Worm (Caenorhabditis elegans) whole organism, L2 larva: ENCODE results near the gene F54H5.2.

ENCODE experiments used
- F13H6.1 ChIP-seq: sonication (generic microtip); optimal IDR thresholded peaks from 2 replicates; lab custom pipeline; 2016; ENCODE audit warnings: missing genetic modification characterization, missing compliant biosample characterization
- R02D3.7 ChIP-seq: fragments of 150-350 bp; optimal IDR thresholded peaks from 2 replicates; lab custom pipeline; 2014; ENCODE audit warnings: missing biosample characterization, missing genetic modification characterization
- Y55F3AM.14 ChIP-seq: fragments of 200-800 bp; sonication (Bioruptor generic); optimal IDR thresholded peaks from 2 replicates; lab custom pipeline; 2018; ENCODE audit warnings: mild to moderate bottlenecking, missing genetic modification characterization, missing compliant biosample characterization
- ZK546.5 ChIP-seq: sonication (generic microtip); optimal IDR thresholded peaks from 2 replicates; lab custom pipeline; 2017; ENCODE audit warnings: missing biosample characterization, missing genetic modification characterization
- aly-2 ChIP-seq: fragments of 150-350 bp; optimal IDR thresholded peaks from 2 replicates; lab custom pipeline; 2014; ENCODE audit warnings: missing biosample characterization, missing genetic modification characterization
- blmp-1 ChIP-seq: sonication (generic microtip); optimal IDR thresholded peaks from 2 replicates; lab custom pipeline; 2017; ENCODE audit warnings: missing genetic modification characterization, mild to moderate bottlenecking, missing compliant biosample characterization, antibody characterized with exemption, moderate library complexity; ENCODE audit not compliant: insufficient read depth
- ceh-16 ChIP-seq: fragments of 150-350 bp; optimal IDR thresholded peaks from 2 replicates; lab custom pipeline; 2014; ENCODE audit warnings: missing biosample characterization, missing genetic modification characterization
- ceh-82 ChIP-seq: fragments of 150-350 bp; optimal IDR thresholded peaks from 2 replicates; lab custom pipeline; 2014; ENCODE audit warnings: missing biosample characterization, missing genetic modification characterization
- crh-2 ChIP-seq: sonication (generic microtip); optimal IDR thresholded peaks from 2 replicates; lab custom pipeline; 2017; ENCODE audit warnings: missing biosample characterization, missing genetic modification characterization
- dmd-4 ChIP-seq: sonication (generic microtip); optimal IDR thresholded peaks from 2 replicates; lab custom pipeline; 2017; ENCODE audit warnings: missing biosample characterization, missing genetic modification characterization
- egl-27 ChIP-seq: sonication (generic microtip); optimal IDR thresholded peaks from 3 replicates; lab custom pipeline; 2017; ENCODE audit warnings: missing biosample characterization, missing genetic modification reagents, missing genetic modification characterization
- elt-1 ChIP-seq: fragments of 150-350 bp; optimal IDR thresholded peaks from 2 replicates; lab custom pipeline; 2014; ENCODE audit warnings: missing biosample characterization, missing genetic modification characterization
- elt-3 ChIP-seq: sonication (generic microtip); optimal IDR thresholded peaks from 2 replicates; lab custom pipeline; 2017; ENCODE audit warnings: missing biosample characterization, missing genetic modification characterization
- fos-1 ChIP-seq: fragments of 150-350 bp; optimal IDR thresholded peaks from 2 replicates; lab custom pipeline; 2014; ENCODE audit warnings: missing biosample characterization, missing genetic modification characterization
- gmeb-1 ChIP-seq: fragments of 150-350 bp; optimal IDR thresholded peaks from 2 replicates; lab custom pipeline; 2014; ENCODE audit warnings: missing biosample characterization, missing genetic modification characterization
- lin-13 ChIP-seq: fragments of 150-350 bp; optimal IDR thresholded peaks from 2 replicates; lab custom pipeline; 2014; ENCODE audit warnings: missing biosample characterization, missing genetic modification reagents, missing genetic modification characterization
- mab-5 ChIP-seq: fragments of 150-350 bp; optimal IDR thresholded peaks from 2 replicates; lab custom pipeline; 2014; ENCODE audit warnings: missing biosample characterization, missing genetic modification characterization
- nhr-10 ChIP-seq: sonication (generic microtip); optimal IDR thresholded peaks from 2 replicates; lab custom pipeline; 2017; ENCODE audit warnings: missing biosample characterization, missing genetic modification characterization
- nhr-11 ChIP-seq: fragments of 150-350 bp; optimal IDR thresholded peaks from 2 replicates; lab custom pipeline; 2014; ENCODE audit warnings: missing biosample characterization, missing genetic modification characterization
- nhr-12 ChIP-seq: fragments of 150-350 bp; optimal IDR thresholded peaks from 2 replicates; lab custom pipeline; 2014; ENCODE audit warnings: missing biosample characterization, missing genetic modification characterization
- nhr-129 ChIP-seq: fragments of 150-350 bp; optimal IDR thresholded peaks from 2 replicates; lab custom pipeline; 2014; ENCODE audit warnings: missing biosample characterization, missing genetic modification characterization
- nhr-21 ChIP-seq: fragments of 150-350 bp; optimal IDR thresholded peaks from 2 replicates; lab custom pipeline; 2014; ENCODE audit warnings: missing biosample characterization, missing genetic modification characterization
- nhr-25 ChIP-seq: fragments of 150-350 bp; sonication (generic microtip); optimal IDR thresholded peaks from 3 replicates; lab custom pipeline; 2014; ENCODE audit warnings: missing biosample characterization, missing genetic modification characterization
- nhr-6 ChIP-seq: fragments of 150-350 bp; optimal IDR thresholded peaks from 2 replicates; lab custom pipeline; 2014; ENCODE audit warnings: missing biosample characterization, missing genetic modification characterization
- nhr-77 ChIP-seq: fragments of 150-350 bp; optimal IDR thresholded peaks from 2 replicates; lab custom pipeline; 2014; ENCODE audit warnings: missing biosample characterization, missing genetic modification characterization
- sem-4 ChIP-seq: fragments of 150-350 bp; optimal IDR thresholded peaks from 2 replicates; lab custom pipeline; 2014; ENCODE audit warnings: missing biosample characterization, missing genetic modification reagents, missing genetic modification characterization
- sma-3 ChIP-seq: sonication (generic microtip); optimal IDR thresholded peaks from 2 replicates; lab custom pipeline; 2016; ENCODE audit warnings: missing genetic modification reagents, missing genetic modification characterization, missing compliant biosample characterization
- sma-9 ChIP-seq, 2 experiments: fragments of 150-350 bp in 1 of 2; sonication (generic microtip) in 1 of 2; optimal IDR thresholded peaks; 2 replicates each; lab custom pipeline; 2014 to 2016; ENCODE audit warnings: missing genetic modification characterization in 2 of 2, mild to moderate bottlenecking in 1 of 2, missing biosample characterization in 1 of 2, missing compliant biosample characterization in 1 of 2, missing genetic modification reagents in 1 of 2, moderate library complexity in 1 of 2
- zag-1 ChIP-seq: fragments of 150-350 bp; optimal IDR thresholded peaks from 2 replicates; lab custom pipeline; 2014; ENCODE audit warnings: missing biosample characterization, missing genetic modification characterization
- ztf-1 ChIP-seq: fragments of 200-800 bp; sonication (Bioruptor generic); conservative IDR thresholded peaks from 2 replicates; pipeline ENCODE4 v1.3.6; 2022; ENCODE audit warnings: missing genetic modification characterization, missing compliant biosample characterization

F54H5.2 gene

DNA sequence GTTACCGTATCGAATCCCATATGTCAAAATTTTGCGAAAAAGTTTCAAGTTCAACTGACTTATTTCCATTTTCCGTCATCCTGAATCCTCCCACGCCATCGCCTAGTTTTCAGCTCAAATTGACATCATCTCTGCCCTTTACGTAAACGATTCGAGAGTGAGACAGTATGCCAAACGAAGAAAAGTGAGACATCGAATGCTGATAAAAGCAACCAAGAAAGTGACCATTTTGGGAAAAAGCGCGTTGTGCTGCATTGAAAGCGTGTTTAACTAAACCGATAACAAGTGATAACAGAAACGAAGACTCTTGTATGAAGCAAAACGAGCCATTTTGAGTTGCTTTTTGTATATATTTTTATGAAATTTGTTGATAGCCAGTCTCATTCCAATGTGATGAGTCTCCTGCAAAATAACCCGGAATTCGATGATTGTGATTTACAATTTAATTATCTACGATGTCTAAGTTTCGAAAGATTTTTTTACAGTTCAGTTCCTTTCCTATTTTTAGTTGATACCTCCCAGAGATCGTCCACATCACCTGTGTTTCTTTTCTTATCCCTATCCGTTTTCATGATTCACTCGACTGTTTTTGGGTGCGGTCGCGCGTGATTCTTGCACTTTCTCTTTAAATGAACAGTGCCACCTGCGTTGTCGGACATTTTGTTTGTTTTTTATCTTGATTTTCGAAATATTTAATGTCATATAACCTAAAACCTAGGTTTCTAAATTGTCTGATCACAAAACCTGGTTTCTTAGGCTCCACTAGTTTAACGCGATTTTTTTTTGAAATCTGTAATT is 11.9 kb upstream of the F54H5.2 start:
- TF ChIP-seq R02D3.7 (tag; lab: Kevin White, UChicago): no peak
- TF ChIP-seq nhr-129 (tag; lab: Kevin White, UChicago): peak; percentile 12
- TF ChIP-seq nhr-12 (tag; lab: Kevin White, UChicago): no peak
- peak; percentile 41 for TF ChIP-seq crh-2 (tag; lab: Kevin White, UChicago)
- no peak for TF ChIP-seq nhr-10 (tag; lab: Kevin White, UChicago)
- TF ChIP-seq dmd-4 (tag; lab: Kevin White, UChicago): no peak
- TF ChIP-seq sma-3 (GFP tag; lab: Kevin White, UChicago): no peak
- no peak for TF ChIP-seq Y55F3AM.14 (GFP tag; lab: Kevin White, UChicago)
- peak; percentile 29 for TF ChIP-seq sma-9 (GFP tag; optimal IDR thresholded peaks at IDR 0.05; lab: Kevin White, UChicago)
- TF ChIP-seq sma-9 (tag; optimal IDR thresholded peaks at IDR 0.05; lab: Kevin White, UChicago): no peak
- peak; percentile 92 for TF ChIP-seq fos-1
- TF ChIP-seq aly-2 (tag; lab: Kevin White, UChicago): no peak
- no peak for TF ChIP-seq ZK546.5
- TF ChIP-seq F13H6.1 (tag; lab: Kevin White, UChicago): peak; percentile 67
- TF ChIP-seq elt-1: no peak

DNA sequence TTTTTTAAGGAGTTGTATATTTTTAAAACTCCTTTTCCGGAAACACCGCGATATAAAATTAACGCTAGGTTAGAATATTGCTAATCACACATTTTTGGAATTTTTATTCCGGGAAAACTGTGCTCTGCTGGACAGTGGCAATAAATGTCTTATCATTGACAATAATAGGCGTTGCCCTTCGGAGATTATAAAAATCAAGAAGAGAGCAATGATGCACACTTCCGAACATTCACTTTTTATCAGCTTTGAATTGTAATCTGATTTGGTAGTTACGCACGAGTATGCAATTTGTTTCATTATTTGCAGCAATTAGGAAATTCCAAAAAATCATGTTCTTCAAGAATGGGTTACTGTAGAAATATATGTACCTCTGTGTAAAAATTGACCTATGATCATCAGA is 11.1 kb upstream of the F54H5.2 start:
- peak; percentile 85 for TF ChIP-seq fos-1
- peak; percentile 38 for TF ChIP-seq sma-9 (GFP tag; optimal IDR thresholded peaks at IDR 0.05; lab: Kevin White, UChicago)
- TF ChIP-seq sma-9 (tag; optimal IDR thresholded peaks at IDR 0.05; lab: Kevin White, UChicago): no peak
- no peak for TF ChIP-seq F13H6.1 (tag; lab: Kevin White, UChicago)
- TF ChIP-seq, all 48 proteins: peak for 2

DNA sequence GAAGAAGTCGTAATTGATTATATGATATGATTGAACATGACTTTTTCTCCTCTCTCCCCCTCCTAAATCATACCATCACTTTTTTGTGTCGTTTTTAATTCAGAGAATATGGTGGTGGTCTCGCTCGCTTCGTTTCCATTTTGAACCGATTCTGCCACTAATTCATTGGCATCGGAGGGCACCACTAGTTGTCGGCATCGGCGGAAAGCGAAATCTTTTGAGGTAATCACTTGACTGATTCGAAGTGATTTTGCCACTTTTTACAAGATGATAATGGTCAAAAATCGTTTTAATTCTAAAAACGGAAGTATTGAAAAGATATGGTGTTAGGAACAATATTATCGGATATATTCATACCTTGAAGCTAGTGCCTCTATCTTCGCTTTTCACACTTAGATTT is 10.5 kb upstream of the F54H5.2 start, which contains the start of gene klf-3:
Gene klf-3 (plus strand): TSS at position 109 of the 400 bp plus-strand sequence.
- TF ChIP-seq ztf-1 (no peak), sma-9 (GFP tag; optimal IDR thresholded peaks at IDR 0.05; lab: Kevin White, UChicago) (no peak), sma-9 (tag; optimal IDR thresholded peaks at IDR 0.05; lab: Kevin White, UChicago) (no peak), nhr-77 (no peak), egl-27 (tag; lab: Kevin White, UChicago) (no peak), nhr-11 (tag; lab: Kevin White, UChicago) (no peak), blmp-1 (tag; lab: Kevin White, UChicago) (peak; percentile 1), nhr-6 (no peak)

DNA sequence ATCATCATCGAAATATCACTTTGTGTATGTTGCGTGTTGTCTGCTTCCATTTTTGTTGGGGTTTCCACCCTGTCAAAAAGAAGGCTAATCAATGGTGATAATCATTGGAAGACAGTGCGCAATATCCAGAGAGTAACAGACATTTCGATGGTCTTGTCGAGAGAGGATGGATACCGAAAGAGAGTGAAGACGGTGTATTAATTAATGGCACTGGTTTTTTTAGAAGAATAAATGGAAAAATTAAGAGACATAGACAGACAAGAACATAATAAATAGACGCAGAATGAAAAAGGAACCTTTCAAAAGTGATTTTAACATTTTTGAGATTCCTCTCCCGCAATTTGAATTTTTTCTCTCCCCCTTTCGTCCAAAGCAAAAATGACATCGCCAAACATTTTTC is 8.3 kb upstream of the F54H5.2 start:
- TF ChIP-seq sma-3 (GFP tag; lab: Kevin White, UChicago) (peak; percentile 14), sem-4 (tag; lab: Kevin White, UChicago) (no peak), sma-9 (GFP tag; optimal IDR thresholded peaks at IDR 0.05; lab: Kevin White, UChicago) (peak; percentile 22), sma-9 (tag; optimal IDR thresholded peaks at IDR 0.05; lab: Kevin White, UChicago) (no peak), nhr-21 (tag; lab: Kevin White, UChicago) (peak; percentile 6), Y55F3AM.14 (GFP tag; lab: Kevin White, UChicago) (no peak), gmeb-1 (tag; lab: Kevin White, UChicago) (no peak), blmp-1 (tag; lab: Kevin White, UChicago) (peak; percentile 7), nhr-25 (peak; percentile 53)

DNA sequence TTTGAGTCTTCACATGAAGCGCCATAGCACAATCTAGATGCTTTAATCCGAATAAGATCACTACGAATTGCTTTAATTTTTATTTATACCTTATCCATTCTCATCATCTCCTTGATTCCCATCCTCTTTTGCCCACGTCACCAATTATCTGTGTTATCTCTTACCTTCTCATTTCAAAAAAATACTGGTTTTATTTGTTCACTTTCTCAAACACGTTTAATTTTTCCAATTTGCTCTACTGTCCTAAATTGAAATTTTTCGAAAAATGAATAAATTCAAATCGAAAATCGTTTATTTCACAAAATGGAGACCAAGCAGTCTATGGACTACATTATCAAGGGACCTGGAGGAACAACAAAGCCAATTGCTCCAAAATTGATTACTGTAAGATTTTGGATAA is 5.4 kb upstream of the F54H5.2 start, which contains the start of gene F54H5.3:
Gene F54H5.3 (plus strand): TSS at position 301 of the 400 bp plus-strand sequence.
- TF ChIP-seq ceh-82 (tag; lab: Kevin White, UChicago) (no peak), mab-5 (tag; lab: Kevin White, UChicago) (no peak), ceh-16 (tag; lab: Kevin White, UChicago) (no peak), gmeb-1 (tag; lab: Kevin White, UChicago) (no peak), zag-1 (tag; lab: Kevin White, UChicago) (no peak), lin-13 (GFP tag; lab: Kevin White, UChicago) (no peak), elt-3 (tag; lab: Kevin White, UChicago) (no peak), F13H6.1 (tag; lab: Kevin White, UChicago) (no peak)
